Worm (Caenorhabditis elegans) whole organism, mixed stage, embryonic: ENCODE data around the gene srh-45.

Source experiments
- bed-3 ChIP-seq: fragments of 200-800 bp; sonication (Bioruptor generic); optimal IDR thresholded peaks from 3 replicates; lab custom pipeline; 2018; ENCODE audit warnings: mild to moderate bottlenecking, missing genetic modification characterization, moderate library complexity, missing compliant biosample characterization
- blmp-1 ChIP-seq: fragments of 150-350 bp; optimal IDR thresholded peaks from 2 replicates; lab custom pipeline; 2014; ENCODE audit warnings: missing biosample characterization, missing genetic modification characterization
- ceh-39 ChIP-seq: fragments of 150-350 bp; optimal IDR thresholded peaks from 2 replicates; lab custom pipeline; 2014; ENCODE audit warnings: missing biosample characterization, missing genetic modification characterization
- ceh-43 ChIP-seq: fragments of 200-800 bp; sonication (Bioruptor generic); optimal IDR thresholded peaks from 2 replicates; lab custom pipeline; 2018; ENCODE audit warnings: mild to moderate bottlenecking, missing genetic modification characterization, moderate library complexity, missing compliant biosample characterization
- ceh-83 ChIP-seq: fragments of 200-800 bp; sonication (Bioruptor generic); optimal IDR thresholded peaks from 2 replicates; lab custom pipeline; 2018; ENCODE audit warnings: mild to moderate bottlenecking, missing genetic modification characterization, missing compliant biosample characterization
- ces-1 ChIP-seq: fragments of 150-350 bp; optimal IDR thresholded peaks from 2 replicates; lab custom pipeline; 2014; ENCODE audit warnings: missing biosample characterization, missing genetic modification reagents, missing genetic modification characterization
- cnd-1 ChIP-seq: fragments of 200-800 bp; sonication (Bioruptor generic); optimal IDR thresholded peaks from 2 replicates; lab custom pipeline; 2018; ENCODE audit warnings: mild to moderate bottlenecking, missing genetic modification characterization, missing compliant biosample characterization
- elt-1 ChIP-seq: sonication (generic microtip); optimal IDR thresholded peaks from 2 replicates; lab custom pipeline; 2017; ENCODE audit warnings: missing genetic modification characterization, mild to moderate bottlenecking, missing compliant biosample characterization, antibody characterized with exemption, moderate library complexity, borderline replicate concordance; ENCODE audit not compliant: insufficient read depth
- elt-3 ChIP-seq: fragments of 150-350 bp; optimal IDR thresholded peaks from 2 replicates; lab custom pipeline; 2014; ENCODE audit warnings: missing biosample characterization, missing genetic modification characterization
- ham-2 ChIP-seq: fragments of 200-800 bp; sonication (Bioruptor generic); optimal IDR thresholded peaks from 2 replicates; lab custom pipeline; 2018; ENCODE audit warnings: mild to moderate bottlenecking, missing genetic modification characterization, missing compliant biosample characterization
- hlh-1 ChIP-seq: fragments of 150-350 bp; optimal IDR thresholded peaks from 2 replicates; lab custom pipeline; 2014; ENCODE audit warnings: missing biosample characterization, missing genetic modification reagents, missing genetic modification characterization
- lin-13 ChIP-seq: fragments of 150-350 bp; optimal IDR thresholded peaks from 2 replicates; lab custom pipeline; 2014; ENCODE audit warnings: missing biosample characterization, missing genetic modification characterization
- lin-32 ChIP-seq: fragments of 200-800 bp; sonication (Bioruptor generic); optimal IDR thresholded peaks from 2 replicates; lab custom pipeline; 2018; ENCODE audit warnings: mild to moderate bottlenecking, missing genetic modification characterization, missing compliant biosample characterization
- mab-5 ChIP-seq: fragments of 150-350 bp; optimal IDR thresholded peaks from 2 replicates; lab custom pipeline; 2014; ENCODE audit warnings: missing biosample characterization, missing genetic modification characterization
- mep-1 ChIP-seq: fragments of 150-350 bp; optimal IDR thresholded peaks from 2 replicates; lab custom pipeline; 2017; ENCODE audit warnings: missing biosample characterization, missing genetic modification reagents, missing genetic modification characterization, inconsistent platforms
- mls-2 ChIP-seq: sonication (generic microtip); optimal IDR thresholded peaks from 2 replicates; lab custom pipeline; 2016; ENCODE audit warnings: mild to moderate bottlenecking, missing genetic modification characterization, moderate library complexity, missing compliant biosample characterization
- nhr-2 ChIP-seq: fragments of 150-350 bp; optimal IDR thresholded peaks from 2 replicates; lab custom pipeline; 2014; ENCODE audit warnings: missing biosample characterization, missing genetic modification characterization
- nhr-237 ChIP-seq: fragments of 150-350 bp; optimal IDR thresholded peaks from 2 replicates; lab custom pipeline; 2014; ENCODE audit warnings: missing biosample characterization, missing genetic modification characterization
- nhr-28 ChIP-seq: fragments of 150-350 bp; optimal IDR thresholded peaks from 2 replicates; lab custom pipeline; 2014; ENCODE audit warnings: missing biosample characterization, missing genetic modification characterization
- nhr-76 ChIP-seq: sonication (generic microtip); optimal IDR thresholded peaks from 2 replicates; lab custom pipeline; 2017; ENCODE audit warnings: missing biosample characterization, missing genetic modification characterization
- pha-4 ChIP-seq: fragments of 150-350 bp; optimal IDR thresholded peaks from 2 replicates; lab custom pipeline; 2018; ENCODE audit warnings: missing biosample characterization, missing genetic modification reagents, missing genetic modification characterization
- sem-2 ChIP-seq: fragments of 200-800 bp; sonication (Bioruptor generic); optimal IDR thresholded peaks from 2 replicates; lab custom pipeline; 2018; ENCODE audit warnings: mild to moderate bottlenecking, missing genetic modification characterization, missing compliant biosample characterization
- snpc-4 ChIP-seq: fragments of 150-350 bp; optimal IDR thresholded peaks from 2 replicates; lab custom pipeline; 2014; ENCODE audit warnings: missing biosample characterization, missing genetic modification characterization
- sptf-1 ChIP-seq: sonication (generic microtip); optimal IDR thresholded peaks from 2 replicates; lab custom pipeline; 2017; ENCODE audit warnings: mild to moderate bottlenecking, missing genetic modification characterization, moderate library complexity, missing compliant biosample characterization
- tbx-8 ChIP-seq: fragments of 200-800 bp; sonication (Bioruptor generic); optimal IDR thresholded peaks from 2 replicates; lab custom pipeline; 2018; ENCODE audit warnings: mild to moderate bottlenecking, missing genetic modification characterization, moderate library complexity, missing compliant biosample characterization
- unc-120 ChIP-seq: sonication (generic microtip); optimal IDR thresholded peaks from 2 replicates; lab custom pipeline; 2017; ENCODE audit warnings: missing genetic modification characterization, missing compliant biosample characterization; ENCODE audit not compliant: poor library complexity, severe bottlenecking
- unc-39 ChIP-seq: fragments of 150-350 bp; optimal IDR thresholded peaks from 2 replicates; lab custom pipeline; 2014; ENCODE audit warnings: missing biosample characterization, missing genetic modification characterization
- unc-62 ChIP-seq: fragments of 150-350 bp; optimal IDR thresholded peaks from 2 replicates; lab custom pipeline; 2014; ENCODE audit warnings: missing biosample characterization, missing genetic modification reagents, missing genetic modification characterization
- zip-8 ChIP-seq: fragments of 150-350 bp; optimal IDR thresholded peaks from 2 replicates; lab custom pipeline; 2014; ENCODE audit warnings: missing biosample characterization, missing genetic modification characterization
- ztf-11 ChIP-seq: fragments of 150-350 bp; optimal IDR thresholded peaks from 2 replicates; lab custom pipeline; 2014; ENCODE audit warnings: missing biosample characterization, missing genetic modification characterization

The srh-45 gene

DNA sequence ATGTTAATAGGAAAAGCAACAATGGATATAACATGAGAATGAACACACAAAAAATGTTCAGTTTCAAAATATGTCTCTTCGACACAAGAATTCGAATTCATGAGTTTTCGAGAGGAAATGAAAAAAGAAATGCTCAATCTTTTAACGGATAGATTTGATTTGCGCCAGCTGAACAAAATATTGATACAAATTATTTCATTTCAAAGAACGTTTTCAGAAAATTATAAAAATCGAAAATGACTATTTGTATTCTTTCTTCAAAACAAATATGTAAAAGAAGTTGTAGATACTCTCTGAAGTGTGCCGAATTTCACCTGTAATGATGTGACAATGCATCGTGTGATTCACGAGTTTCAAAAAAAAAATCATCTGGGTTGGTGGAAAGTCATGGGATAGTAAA, 4.2 kb downstream of the srh-45 start, which contains the start of gene srh-47:
srh-47 (minus strand) TSS at position 101 of the 400 bp plus-strand sequence.
- TF ChIP-seq cnd-1 (tag; lab: Kevin White, UChicago), result no peak
- no peak for TF ChIP-seq elt-3 (tag; lab: Kevin White, UChicago)
- TF ChIP-seq tbx-8 (GFP tag; lab: Kevin White, UChicago), result no peak
- TF ChIP-seq ceh-43 (GFP tag; lab: Kevin White, UChicago), result no peak
- no peak for TF ChIP-seq nhr-237
- no peak for TF ChIP-seq ztf-11 (tag; lab: Kevin White, UChicago)
- TF ChIP-seq ceh-83 (GFP tag; lab: Kevin White, UChicago), result no peak
- TF ChIP-seq unc-39 (tag; lab: Kevin White, UChicago), result no peak
- TF ChIP-seq unc-120, result no peak
- TF ChIP-seq, all 35 proteins: peak for 0

DNA sequence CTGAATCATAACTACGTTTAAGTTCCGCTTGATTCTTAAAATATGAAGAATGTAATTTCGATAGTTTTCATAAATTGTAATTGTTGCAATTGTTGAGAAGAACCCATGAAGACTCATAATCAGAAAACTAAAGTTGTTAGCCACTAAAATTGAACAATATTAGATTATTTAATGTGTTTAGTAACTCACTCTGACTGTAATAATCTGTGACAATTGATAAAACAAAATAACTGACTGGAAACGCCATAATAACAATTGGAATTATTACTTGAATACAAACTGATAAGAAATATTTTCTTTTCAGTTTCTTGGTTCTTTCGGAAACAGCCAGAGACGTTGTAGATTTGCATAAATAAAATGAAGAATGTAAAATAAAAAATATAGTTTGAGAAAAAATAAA, 5.4 kb downstream of the srh-45 start:
- no peak for TF ChIP-seq elt-1
- no peak for TF ChIP-seq blmp-1 (tag; lab: Kevin White, UChicago)

DNA sequence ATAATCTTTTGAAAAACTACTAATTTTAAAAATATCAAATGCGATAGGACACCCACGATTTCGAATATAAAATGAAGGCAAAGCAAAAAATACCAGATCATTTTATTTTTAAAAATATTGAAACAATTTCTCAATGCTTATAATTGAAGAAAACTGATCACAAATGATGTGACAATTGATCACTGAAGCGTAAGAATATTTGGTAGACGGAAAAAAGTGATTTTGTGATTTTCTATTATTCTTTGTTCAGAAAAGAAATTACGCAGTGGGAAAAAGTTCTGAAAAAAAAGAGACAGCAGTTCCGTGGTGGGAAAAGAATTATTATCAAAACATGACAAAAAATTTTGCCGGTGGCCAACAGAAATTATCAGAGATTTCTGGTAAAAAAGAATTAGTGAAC, 6.1 kb downstream of the srh-45 start, which contains the start of gene T03F7.5:
T03F7.5 (minus strand) TSS at position 101 of the 400 bp plus-strand sequence.
- TF ChIP-seq ztf-11 (tag; lab: Kevin White, UChicago) (no peak), sem-2 (no peak), tbx-8 (GFP tag; lab: Kevin White, UChicago) (no peak), cnd-1 (tag; lab: Kevin White, UChicago) (no peak), unc-62 (GFP tag; lab: Kevin White, UChicago) (no peak)
- TF ChIP-seq, all 35 proteins: peak for 0

DNA sequence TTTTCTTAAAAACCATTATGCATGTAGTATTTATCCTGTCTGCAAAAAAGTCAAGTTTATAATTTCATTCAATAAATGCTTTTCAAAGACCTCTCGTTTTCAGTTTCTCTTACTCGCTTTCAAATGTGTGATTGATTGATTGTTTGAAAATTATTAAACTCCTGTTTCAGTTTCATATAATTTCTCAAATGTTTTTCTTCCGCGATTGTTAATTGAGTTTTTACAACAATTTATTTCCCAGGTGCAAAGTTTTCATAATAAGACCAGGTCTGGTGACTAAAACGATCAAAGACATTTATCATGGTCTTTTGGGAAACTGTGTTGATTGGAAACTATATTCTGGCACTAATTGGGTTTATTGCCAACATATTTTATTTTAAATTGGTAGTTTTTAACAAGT, 10.4 kb downstream of the srh-45 start, which contains the start of gene T03F7.6:
T03F7.6 (plus strand) TSS at position 301 of the 400 bp plus-strand sequence.
- TF ChIP-seq nhr-76 (tag; lab: Kevin White, UChicago) (no peak), mls-2 (tag; lab: Kevin White, UChicago) (no peak), unc-120 (no peak), pha-4 (tag; lab: Kevin White, UChicago) (no peak), ceh-83 (GFP tag; lab: Kevin White, UChicago) (no peak), lin-13 (tag; lab: Kevin White, UChicago) (no peak), nhr-2 (tag; lab: Kevin White, UChicago) (no peak)
- TF ChIP-seq, all 35 proteins: peak for 0

ce11 chrV:11292682-11293081, 12.1 kb downstream of the srh-45 start:
- TF ChIP-seq nhr-2 (tag; lab: Kevin White, UChicago), result no peak
- TF ChIP-seq hlh-1 (tag; lab: Kevin White, UChicago), result no peak
- no peak for TF ChIP-seq pha-4 (tag; lab: Kevin White, UChicago)
- no peak for TF ChIP-seq lin-13 (tag; lab: Kevin White, UChicago)
- TF ChIP-seq zip-8 (tag; lab: Kevin White, UChicago), result no peak
- no peak for TF ChIP-seq nhr-76 (tag; lab: Kevin White, UChicago)
- TF ChIP-seq unc-62 (GFP tag; lab: Kevin White, UChicago), result no peak
- no peak for TF ChIP-seq unc-120
- no peak for TF ChIP-seq ceh-83 (GFP tag; lab: Kevin White, UChicago)
- no peak for TF ChIP-seq mep-1 (tag; lab: Kevin White, UChicago)
- no peak for TF ChIP-seq sptf-1 (tag; lab: Kevin White, UChicago)
- TF ChIP-seq, all 35 proteins: peak for 0

ce11 chrV:11290888-11291287, 13.9 kb downstream of the srh-45 start, which contains the start of gene C03E10.1:
TSS of gene C03E10.1 (plus strand) at chrV:11291188.
- no peak for TF ChIP-seq bed-3
- no peak for TF ChIP-seq nhr-237
- no peak for TF ChIP-seq lin-32
- no peak for TF ChIP-seq nhr-28 (tag; lab: Kevin White, UChicago)
- no peak for TF ChIP-seq ces-1 (GFP tag; lab: Kevin White, UChicago)
- no peak for TF ChIP-seq ceh-39 (tag; lab: Kevin White, UChicago)
- TF ChIP-seq ham-2 (GFP tag; lab: Kevin White, UChicago), result no peak
- TF ChIP-seq lin-13 (tag; lab: Kevin White, UChicago), result no peak
- TF ChIP-seq zip-8 (tag; lab: Kevin White, UChicago), result no peak
- no peak for TF ChIP-seq tbx-8 (GFP tag; lab: Kevin White, UChicago)
- TF ChIP-seq mab-5 (tag; lab: Kevin White, UChicago), result no peak
- TF ChIP-seq snpc-4, result no peak
- no peak for TF ChIP-seq ztf-11 (tag; lab: Kevin White, UChicago)
- no peak for TF ChIP-seq cnd-1 (tag; lab: Kevin White, UChicago)
